Worm (Caenorhabditis elegans): ENCODE data around the gene vang-1.

DNA sequence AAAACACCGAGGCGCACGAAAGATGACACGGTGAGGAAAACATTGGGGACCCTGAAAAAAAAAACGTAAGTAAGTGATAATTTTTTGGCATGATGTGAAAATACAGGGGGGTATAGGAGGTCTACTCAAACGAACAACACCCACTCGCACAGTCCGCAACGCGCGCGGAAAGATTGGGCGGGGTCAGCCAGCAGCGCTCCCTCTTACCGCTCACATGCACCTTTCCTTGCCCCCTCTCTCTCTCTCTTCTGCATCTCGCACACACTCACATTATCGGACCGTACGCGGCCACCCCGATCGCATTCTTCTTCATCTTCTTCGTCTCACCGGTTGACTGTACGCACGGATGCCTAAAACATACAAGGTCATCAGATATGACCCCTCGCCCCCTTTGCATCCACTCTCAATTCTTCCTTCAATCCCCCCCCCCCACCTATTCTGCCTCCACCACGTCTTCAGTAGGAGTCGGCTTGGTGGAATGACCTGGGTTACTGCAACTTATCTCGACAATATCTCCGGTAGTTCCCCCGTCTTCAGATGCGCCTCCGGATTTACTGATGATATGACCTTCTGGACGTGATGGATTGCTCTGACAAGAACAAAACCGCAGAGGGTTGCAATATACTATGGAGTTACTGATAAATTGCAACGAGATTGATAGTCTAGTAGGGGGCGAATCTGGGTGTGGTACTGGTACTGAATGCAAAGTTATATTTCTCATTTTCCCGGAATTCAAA lies 6.0 kb upstream of the vang-1 start, which contains the start of gene F53B3.5:
- TF ChIP-seq aly-2 (tag; optimal IDR thresholded peaks at IDR 0.05) (no peak), zag-1 (tag; optimal IDR thresholded peaks at IDR 0.05) (no peak), ama-1 (optimal IDR thresholded peaks at IDR 0.05) (no peak), nhr-77 (tag; optimal IDR thresholded peaks at IDR 0.05) (no peak)
